Worm (Caenorhabditis elegans): ENCODE results near the gene sma-10.

Gene sma-10

DNA sequence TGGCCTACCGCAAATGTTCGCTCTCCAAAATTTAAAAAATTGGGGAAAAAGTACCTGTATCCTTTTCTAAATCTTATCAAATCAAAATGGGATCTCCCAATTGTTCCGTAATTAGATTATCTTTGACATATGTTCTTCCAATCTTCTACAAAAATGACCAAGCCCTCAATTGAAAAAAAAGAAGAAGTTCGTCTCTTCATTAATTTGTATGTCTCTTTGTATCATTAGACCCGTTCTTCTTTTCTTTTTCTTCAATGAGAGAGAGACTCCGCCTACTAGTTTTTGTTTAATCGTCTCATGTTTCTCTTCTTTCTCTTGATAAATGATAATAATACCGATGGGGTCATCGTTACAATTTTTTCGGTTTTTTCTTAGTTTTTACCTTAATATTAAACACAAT lies 29.0 kb downstream of the sma-10 start:
- TF ChIP-seq npax-4 (tag; optimal IDR thresholded peaks at IDR 0.05) (no peak), ceh-48 (tag; optimal IDR thresholded peaks at IDR 0.05) (no peak), C38D4.7 (GFP tag; optimal IDR thresholded peaks at IDR 0.05) (no peak), elt-4 (tag; optimal IDR thresholded peaks at IDR 0.05) (no peak), nhr-11 (tag; optimal IDR thresholded peaks at IDR 0.05) (no peak), hlh-30 (tag; optimal IDR thresholded peaks at IDR 0.05; ENCODE audit: insufficient read depth) (no peak), ceh-34 (tag; optimal IDR thresholded peaks at IDR 0.05) (no peak), pag-3 (tag; optimal IDR thresholded peaks at IDR 0.05; ENCODE audit: borderline replicate concordance) (no peak), sox-4 (tag; optimal IDR thresholded peaks at IDR 0.05) (no peak), hlh-13 (GFP tag; optimal IDR thresholded peaks at IDR 0.05) (no peak), madf-2 (tag; optimal IDR thresholded peaks at IDR 0.05) (no peak), dmd-4 (tag; optimal IDR thresholded peaks at IDR 0.05; ENCODE audit: borderline replicate concordance) (no peak), ceh-2 (tag; optimal IDR thresholded peaks at IDR 0.05) (no peak), K02D7.2 (tag; optimal IDR thresholded peaks at IDR 0.05) (no peak), zip-5 (tag; optimal IDR thresholded peaks at IDR 0.05) (no peak), pha-4 (tag; optimal IDR thresholded peaks at IDR 0.05) (no peak), ama-1 (optimal IDR thresholded peaks at IDR 0.05) (no peak), eyg-1 (tag; optimal IDR thresholded peaks at IDR 0.05) (no peak), F13H6.1 (tag; optimal IDR thresholded peaks at IDR 0.05) (no peak), ceh-24 (tag; optimal IDR thresholded peaks at IDR 0.05) (no peak)

DNA sequence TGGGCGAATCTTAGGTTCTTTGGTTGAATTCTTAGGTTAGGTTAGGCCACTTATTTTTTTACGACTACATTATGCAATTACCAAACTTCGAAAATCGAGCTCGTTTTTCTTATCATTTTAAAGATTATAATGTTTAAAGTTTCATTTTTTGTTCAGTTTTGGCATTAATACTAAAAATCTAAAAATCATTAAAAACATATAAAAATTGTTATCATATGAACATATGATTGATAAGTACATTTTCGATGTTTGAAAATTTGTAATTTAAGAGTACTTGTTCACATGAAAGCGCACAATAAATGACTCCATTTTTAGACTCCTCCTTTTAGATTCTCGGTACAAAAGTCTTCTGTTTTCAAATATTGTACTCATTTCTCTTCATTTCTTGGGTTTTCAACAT lies 30.9 kb downstream of the sma-10 start:
- TF ChIP-seq pha-2 (tag; optimal IDR thresholded peaks at IDR 0.05) (no peak), tbx-2 (tag; optimal IDR thresholded peaks at IDR 0.05) (no peak), ets-4 (tag; optimal IDR thresholded peaks at IDR 0.05) (no peak), eyg-1 (tag; optimal IDR thresholded peaks at IDR 0.05) (no peak), elt-2 (tag; optimal IDR thresholded peaks at IDR 0.05) (no peak), mec-3 (tag; optimal IDR thresholded peaks at IDR 0.05; ENCODE audit: borderline replicate concordance) (no peak)

- TF ChIP-seq ceh-30 (tag; optimal IDR thresholded peaks at IDR 0.05) (no peak), fkh-6 (tag; optimal IDR thresholded peaks at IDR 0.05) (no peak), mec-3 (tag; optimal IDR thresholded peaks at IDR 0.05; ENCODE audit: borderline replicate concordance) (no peak), ahr-1 (tag; optimal IDR thresholded peaks at IDR 0.05) (no peak), sdc-2 (tag; optimal IDR thresholded peaks at IDR 0.05) (no peak), hlh-15 (tag; optimal IDR thresholded peaks at IDR 0.05) (no peak)
Measured at ce11 chrIV:306572-306971, 32.4 kb downstream of the sma-10 start.

DNA sequence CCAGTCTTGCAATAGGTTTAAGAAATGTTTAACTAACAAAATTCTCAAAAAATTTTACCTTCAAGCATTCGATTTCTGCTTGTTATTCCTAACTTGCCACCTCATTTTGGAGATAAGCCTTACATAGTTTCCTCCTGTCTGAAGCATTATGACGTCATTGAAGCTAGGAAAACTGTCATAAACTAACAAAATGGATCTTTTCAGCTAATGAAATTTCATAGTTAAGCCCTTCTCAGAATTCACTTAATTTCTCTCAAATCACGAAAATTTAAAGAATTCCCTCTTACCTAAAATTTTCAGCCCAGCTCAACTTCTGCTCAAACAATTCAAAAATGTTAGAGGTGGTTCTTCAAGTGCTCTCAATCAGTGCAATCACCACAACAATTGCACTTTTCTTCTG lies 33.0 kb downstream of the sma-10 start, which contains the start of gene swt-1:
TSS of gene swt-1 (plus strand) at position 301 of the 400 bp plus-strand sequence.
- TF ChIP-seq ets-4 (tag; optimal IDR thresholded peaks at IDR 0.05) (no peak), nhr-232 (tag; optimal IDR thresholded peaks at IDR 0.05) (no peak), dve-1 (tag; optimal IDR thresholded peaks at IDR 0.05) (no peak), ceh-9 (tag; optimal IDR thresholded peaks at IDR 0.05) (no peak), ceh-45 (GFP tag; IDR thresholded peaks at IDR 0.05) (no peak), ref-2 (tag; optimal IDR thresholded peaks at IDR 0.05) (no peak), fkh-6 (tag; optimal IDR thresholded peaks at IDR 0.05) (no peak), unc-3 (GFP tag; conservative IDR thresholded peaks at IDR 0.05) (no peak), unc-3 (tag; optimal IDR thresholded peaks at IDR 0.05) (no peak), ahr-1 (tag; optimal IDR thresholded peaks at IDR 0.05) (no peak), ttx-3 (tag; optimal IDR thresholded peaks at IDR 0.05) (no peak), ceh-24 (tag; optimal IDR thresholded peaks at IDR 0.05) (no peak), pha-4 (tag; optimal IDR thresholded peaks at IDR 0.05) (no peak), sox-4 (tag; optimal IDR thresholded peaks at IDR 0.05) (no peak), unc-55 (GFP tag; optimal IDR thresholded peaks at IDR 0.05) (no peak), hlh-30 (tag; optimal IDR thresholded peaks at IDR 0.05; ENCODE audit: insufficient read depth) (no peak), unc-42 (tag; optimal IDR thresholded peaks at IDR 0.05) (no peak), fkh-10 (GFP tag; optimal IDR thresholded peaks at IDR 0.05) (no peak)

Measured in whole organism, late embryonic.